Fruit fly (Drosophila melanogaster) whole organism: ENCODE data around the gene CG42570.

ENCODE experiments used
- CG8478 ChIP-seq: fragments of >200 bp; optimal IDR thresholded peaks from 2 replicates; lab custom pipeline; 2018; ENCODE audit warnings: inconsistent platforms
- pan ChIP-seq: fragments of >200 bp; optimal IDR thresholded peaks from 2 replicates; lab custom pipeline; 2017
- psq ChIP-seq: fragments of >200 bp; optimal IDR thresholded peaks from 2 replicates; lab custom pipeline; 2017
- usp ChIP-seq: fragments of >200 bp; optimal IDR thresholded peaks from 2 replicates; lab custom pipeline; 2017; ENCODE audit warnings: missing biosample characterization, missing genetic modification characterization, mixed read lengths

DNA sequence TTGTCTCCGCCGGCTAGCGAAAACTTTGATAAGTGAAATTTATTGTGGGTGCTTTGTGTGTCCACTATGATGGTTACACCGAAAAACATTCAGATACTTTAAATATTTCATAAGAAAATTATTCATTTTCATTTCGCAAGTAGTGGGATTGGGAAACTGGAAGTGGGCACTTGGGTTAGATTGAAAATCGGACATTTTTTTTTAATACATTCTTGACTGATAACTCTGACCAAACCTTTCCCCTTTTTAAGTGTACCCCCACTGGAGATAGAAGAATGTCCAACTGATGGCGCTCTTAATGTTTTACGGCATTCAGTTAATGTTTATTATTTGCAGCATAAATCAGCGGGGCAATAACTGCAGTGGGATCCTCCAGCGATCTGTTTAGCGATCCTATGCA is 40.0 kb upstream of the CG42570 start:
- TF ChIP-seq psq (lab: Kevin White, UChicago) (no peak), pan (lab: Kevin White, UChicago) (no peak), usp (GFP tag; lab: Kevin White, UChicago) (no peak), CG8478 (no peak)
